Fruit fly (Drosophila melanogaster) whole organism, pupa: Measurements from ENCODE around the gene gudu.

Experiments
- CG13204 ChIP-seq: fragments of 200-800 bp; sonication (Bioruptor generic); optimal IDR thresholded peaks from 2 replicates; lab custom pipeline; 2018; ENCODE audit warnings: missing biosample characterization, mild to moderate bottlenecking, missing genetic modification characterization, moderate library complexity
- CG15710 ChIP-seq: fragments of 200-800 bp; sonication (Bioruptor generic); optimal IDR thresholded peaks from 2 replicates; lab custom pipeline; 2018; ENCODE audit warnings: missing biosample characterization, mild to moderate bottlenecking, missing genetic modification characterization, moderate library complexity
- CG34367 ChIP-seq: fragments of 200-800 bp; sonication (Bioruptor generic); optimal IDR thresholded peaks from 2 replicates; lab custom pipeline; 2018; ENCODE audit warnings: missing biosample characterization, mild to moderate bottlenecking, missing genetic modification characterization
- CG8159 ChIP-seq: fragments of 200-800 bp; sonication (Bioruptor generic); optimal IDR thresholded peaks from 3 replicates; lab custom pipeline; 2018; ENCODE audit warnings: missing biosample characterization, mild to moderate bottlenecking, missing genetic modification characterization, moderate library complexity
- CG8301 ChIP-seq: fragments of 200-800 bp; sonication (Bioruptor generic); optimal IDR thresholded peaks from 2 replicates; lab custom pipeline; 2018; ENCODE audit warnings: missing biosample characterization, mild to moderate bottlenecking, missing genetic modification characterization
- CG9948 ChIP-seq: fragments of 200-800 bp; sonication (Bioruptor generic); optimal IDR thresholded peaks from 2 replicates; lab custom pipeline; 2018; ENCODE audit warnings: missing biosample characterization, mild to moderate bottlenecking, missing genetic modification characterization, moderate library complexity
- D1 ChIP-seq: fragments of 200-800 bp; sonication (Bioruptor generic); optimal IDR thresholded peaks from 2 replicates; lab custom pipeline; 2018; ENCODE audit warnings: missing biosample characterization, mild to moderate bottlenecking, missing genetic modification characterization, moderate library complexity
- EcR ChIP-seq: fragments of 200-800 bp; sonication (Bioruptor generic); optimal IDR thresholded peaks from 3 replicates; lab custom pipeline; 2019; ENCODE audit warnings: missing biosample characterization, missing genetic modification characterization, mild to moderate bottlenecking, moderate library complexity, missing genetic modification reagents
- Pif1A ChIP-seq: fragments of 200-800 bp; sonication (Bioruptor generic); optimal IDR thresholded peaks from 3 replicates; lab custom pipeline; 2016; ENCODE audit warnings: missing biosample characterization, missing genetic modification characterization
- Pif1B ChIP-seq: fragments of 200-800 bp; sonication (Bioruptor generic); optimal IDR thresholded peaks from 3 replicates; lab custom pipeline; 2016; ENCODE audit warnings: missing biosample characterization, missing genetic modification characterization
- gl ChIP-seq: fragments of 200-800 bp; sonication (Bioruptor generic); optimal IDR thresholded peaks from 2 replicates; lab custom pipeline; 2018; ENCODE audit warnings: missing biosample characterization, mild to moderate bottlenecking, missing genetic modification characterization
- rn ChIP-seq: fragments of 200-800 bp; sonication (Bioruptor generic); IDR thresholded peaks from 2 replicates; pipeline ENCODE4 v1.3.6; 2022; ENCODE audit warnings: missing biosample characterization, missing genetic modification characterization

- TF ChIP-seq Pif1B (GFP tag; lab: Kevin White, UChicago): no peak
- no peak for TF ChIP-seq CG9948
- no peak for TF ChIP-seq CG8301 (tag; lab: Kevin White, UChicago)
- peak; percentile 19 for TF ChIP-seq EcR
- no peak for TF ChIP-seq CG8159
- TF ChIP-seq CG34367: no peak
- no peak for TF ChIP-seq gl
- TF ChIP-seq CG13204 (GFP tag; lab: Kevin White, UChicago): no peak
- no peak for TF ChIP-seq D1 (tag; lab: Kevin White, UChicago)
- no peak for TF ChIP-seq CG15710 (tag; lab: Kevin White, UChicago)
- no peak for TF ChIP-seq rn (GFP tag; lab: Robert Waterston, UW)
- no peak for TF ChIP-seq Pif1A (GFP tag; lab: Kevin White, UChicago)
Measured at dm6 chr2L:7425690-7426056, 37.4 kb downstream of the gudu start.
